Worm (Caenorhabditis elegans) whole organism, L2 larva: ENCODE data around the gene cest-2.2.
A peak's percentile ranks its signal among the peaks of the same experiment; 100 is the strongest.

ENCODE experiments used
- egl-27 ChIP-seq: sonication (generic microtip); optimal IDR thresholded peaks from 3 replicates; lab custom pipeline; 2017; ENCODE audit warnings: missing biosample characterization, missing genetic modification reagents, missing genetic modification characterization
- nhr-23 ChIP-seq: fragments of 150-350 bp; optimal IDR thresholded peaks from 2 replicates; lab custom pipeline; 2014; ENCODE audit warnings: missing biosample characterization, missing genetic modification reagents, missing genetic modification characterization
- nhr-25 ChIP-seq: fragments of 150-350 bp; sonication (generic microtip); optimal IDR thresholded peaks from 3 replicates; lab custom pipeline; 2014; ENCODE audit warnings: missing biosample characterization, missing genetic modification characterization
- unc-62 ChIP-seq: fragments of 150-350 bp; optimal IDR thresholded peaks from 2 replicates; lab custom pipeline; 2014; ENCODE audit warnings: missing biosample characterization, missing genetic modification reagents, missing genetic modification characterization

DNA sequence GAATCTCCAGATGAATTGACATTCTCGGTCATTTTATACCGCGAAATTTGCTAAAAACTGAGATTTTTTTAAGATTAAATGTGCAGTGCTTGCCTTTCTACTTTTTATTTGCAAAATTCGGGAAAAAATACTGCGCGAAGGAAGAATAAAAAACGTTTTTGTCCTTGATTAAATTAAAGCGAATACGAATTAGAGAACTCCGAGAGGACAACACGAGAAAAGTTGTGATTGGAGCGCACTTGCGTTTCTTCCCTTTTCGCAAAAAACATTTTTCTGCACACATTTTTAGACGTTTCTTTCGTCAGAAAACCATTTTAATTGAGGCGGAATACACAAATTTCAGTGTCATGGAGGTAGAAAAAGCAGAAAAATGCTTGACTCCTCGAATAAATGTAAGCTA lies 10.3 kb upstream of the cest-2.2 start, which contains the start of the genes trm-1 and ints-2:
- TF ChIP-seq egl-27 (tag; lab: Kevin White, UChicago) (peak; percentile 65), nhr-25 (tag; lab: Kevin White, UChicago) (peak; percentile 68), unc-62 (GFP tag; lab: Kevin White, UChicago) (no peak), nhr-23 (no peak)
